Fruit fly (Drosophila melanogaster): Measurements from ENCODE around the gene plh.

The plh gene

DNA sequence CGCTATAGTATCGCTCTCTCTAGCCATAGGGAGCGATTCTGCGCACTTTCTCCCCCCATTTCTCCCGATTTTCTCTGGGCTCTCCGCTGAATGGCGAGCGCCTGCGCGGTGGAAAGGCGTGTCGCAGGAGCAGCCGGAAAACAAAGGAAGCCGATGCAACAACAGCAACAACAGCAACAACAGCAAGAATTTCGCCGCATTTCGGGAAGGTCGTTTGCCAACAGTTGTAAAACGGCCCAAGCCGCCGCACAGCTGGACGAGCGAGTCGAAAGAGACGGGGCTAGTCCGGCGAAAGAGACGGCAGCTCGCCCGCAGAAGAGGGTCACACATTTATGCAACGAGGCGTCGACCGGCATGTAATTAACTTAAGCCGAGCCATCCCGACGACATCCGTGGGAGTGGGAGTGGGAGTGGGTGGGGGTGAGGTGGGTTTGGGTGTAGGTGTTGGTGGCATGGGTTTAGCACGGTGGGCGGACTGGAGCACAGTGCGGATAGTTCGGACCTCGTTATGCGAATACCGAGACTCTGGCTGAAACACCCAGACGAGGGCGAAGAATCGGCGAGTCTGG, 10.7 kb upstream of the plh start (continued):
- TF ChIP-seq CG8089 (GFP tag; optimal IDR thresholded peaks at IDR 0.05) = peak; percentile 7
- no peak for TF ChIP-seq Hand (GFP tag; optimal IDR thresholded peaks at IDR 0.05)
- TF ChIP-seq CG14710 (tag; optimal IDR thresholded peaks at IDR 0.05) = no peak
- no peak for TF ChIP-seq CHES-1-like (GFP tag; optimal IDR thresholded peaks at IDR 0.05)
- no peak for TF ChIP-seq cwo (GFP tag; optimal IDR thresholded peaks at IDR 0.05)
- TF ChIP-seq jing (GFP tag; optimal IDR thresholded peaks at IDR 0.05) = no peak
- no peak for TF ChIP-seq jumu (GFP tag; optimal IDR thresholded peaks at IDR 0.05)
- TF ChIP-seq croc (GFP tag; conservative IDR thresholded peaks at IDR 0.05) = no peak
- no peak for TF ChIP-seq dm (GFP tag; optimal IDR thresholded peaks at IDR 0.05)
- no peak for TF ChIP-seq emc (GFP tag; optimal IDR thresholded peaks at IDR 0.05)
- no peak for TF ChIP-seq psq (GFP tag; optimal IDR thresholded peaks at IDR 0.05)
- TF ChIP-seq caup (GFP tag; optimal IDR thresholded peaks at IDR 0.05; ENCODE audit: severe bottlenecking) = no peak
- TF ChIP-seq CG2199 (GFP tag; IDR thresholded peaks at IDR 0.05) = no peak
- TF ChIP-seq zen2 (GFP tag; IDR thresholded peaks at IDR 0.05; ENCODE audit: partially characterized antibody) = 0 out of 3 replicates have a peak, but pooled peaks have one; percentile 15
- TF ChIP-seq nau (GFP tag; optimal IDR thresholded peaks at IDR 0.05) = no peak
- TF ChIP-seq lab (GFP tag; optimal IDR thresholded peaks at IDR 0.05) = peak; percentile 12
- no peak for TF ChIP-seq CG30020 (tag; optimal IDR thresholded peaks at IDR 0.05)
- no peak for TF ChIP-seq NC2α (GFP tag; optimal IDR thresholded peaks at IDR 0.05)
- no peak for TF ChIP-seq mam (GFP tag; optimal IDR thresholded peaks at IDR 0.05)
- TF ChIP-seq lmd (GFP tag; IDR thresholded peaks at IDR 0.05) = no peak
- no peak for TF ChIP-seq Dp (GFP tag; optimal IDR thresholded peaks at IDR 0.05)
- TF ChIP-seq CG32767 (GFP tag; IDR thresholded peaks at IDR 0.05) = no peak
- no peak for TF ChIP-seq Ada2b (GFP tag; IDR thresholded peaks at IDR 0.05)
- TF ChIP-seq Ptx1 (GFP tag; IDR thresholded peaks at IDR 0.05) = no peak
- no peak for TF ChIP-seq Dref (GFP tag; IDR thresholded peaks at IDR 0.05)
- TF ChIP-seq crol (GFP tag; IDR thresholded peaks at IDR 0.05) = no peak
- TF ChIP-seq ftz-f1 (GFP tag; optimal IDR thresholded peaks at IDR 0.05) = no peak
- peak; percentile 16 for TF ChIP-seq nerfin-1 (tag; optimal IDR thresholded peaks at IDR 0.05)
- no peak for TF ChIP-seq Optix (GFP tag; IDR thresholded peaks at IDR 0.05)
- TF ChIP-seq nom (GFP tag; optimal IDR thresholded peaks at IDR 0.05) = no peak
- TF ChIP-seq E2f1 (GFP tag; IDR thresholded peaks at IDR 0.05) = no peak
- no peak for TF ChIP-seq bbx (GFP tag; IDR thresholded peaks at IDR 0.05; ENCODE audit: partially characterized antibody)
- TF ChIP-seq ken (GFP tag; IDR thresholded peaks at IDR 0.05) = no peak
- TF ChIP-seq Lhr (GFP tag; optimal IDR thresholded peaks at IDR 0.05) = no peak
- TF ChIP-seq prd (optimal IDR thresholded peaks at IDR 0.05) = no peak
- TF ChIP-seq prd (GFP tag; IDR thresholded peaks at IDR 0.05) = no peak
- no peak for TF ChIP-seq Usf (GFP tag; optimal IDR thresholded peaks at IDR 0.05)
- no peak for TF ChIP-seq knrl (GFP tag; IDR thresholded peaks at IDR 0.05; ENCODE audit: partially characterized antibody)
- peak; percentile 28; the same call in 1 of the 2 replicates for TF ChIP-seq CG17328 (GFP tag; IDR thresholded peaks at IDR 0.05)
- TF ChIP-seq gt (GFP tag; IDR thresholded peaks at IDR 0.05) = no peak
- TF ChIP-seq Nf-YC (tag; optimal IDR thresholded peaks at IDR 0.05) = peak; percentile 24
- TF ChIP-seq CG12071 (GFP tag; optimal IDR thresholded peaks at IDR 0.05) = no peak
- no peak for TF ChIP-seq GATAe (GFP tag; conservative IDR thresholded peaks at IDR 0.05)
- no peak for TF ChIP-seq Vsx1 (GFP tag; optimal IDR thresholded peaks at IDR 0.05)
- no peak for TF ChIP-seq CG14014 (GFP tag; IDR thresholded peaks at IDR 0.05)
- no peak for TF ChIP-seq fd96Cb (tag; optimal IDR thresholded peaks at IDR 0.05)
- no peak for TF ChIP-seq Dfd (GFP tag; optimal IDR thresholded peaks at IDR 0.05)
- no peak for TF ChIP-seq Hr39 (optimal IDR thresholded peaks at IDR 0.05)
- no peak for TF ChIP-seq CG13296 (GFP tag; optimal IDR thresholded peaks at IDR 0.05)
- no peak for TF ChIP-seq Fer2 (tag; optimal IDR thresholded peaks at IDR 0.05)
- TF ChIP-seq CG12659 (GFP tag; optimal IDR thresholded peaks at IDR 0.05) = no peak
